Worm (Caenorhabditis elegans): ENCODE results near the gene Y45F10C.4.

Gene Y45F10C.4

DNA sequence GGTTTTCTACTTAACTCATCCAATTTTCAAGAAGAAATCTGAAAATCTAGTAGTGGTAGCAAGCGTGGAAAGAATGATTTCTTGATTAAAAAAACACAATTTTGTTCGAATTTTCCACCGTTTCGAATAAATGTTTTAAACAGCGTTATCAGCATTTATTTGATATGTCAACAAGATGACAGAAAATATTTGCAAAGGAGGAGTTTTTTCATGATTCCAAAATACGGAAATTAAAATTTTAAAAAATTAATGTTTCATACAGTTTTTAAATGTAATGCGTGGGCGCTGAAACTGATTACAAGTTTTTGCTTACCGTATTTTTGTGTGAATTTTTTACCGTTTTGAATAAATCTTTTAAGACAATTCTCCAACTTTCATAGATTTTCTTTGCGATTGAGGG lies 31.4 kb downstream of the Y45F10C.4 start:
- TF ChIP-seq Y55F3AM.14 (GFP tag; optimal IDR thresholded peaks at IDR 0.05) (no peak), mbf-1 (tag; optimal IDR thresholded peaks at IDR 0.05) (no peak)

DNA sequence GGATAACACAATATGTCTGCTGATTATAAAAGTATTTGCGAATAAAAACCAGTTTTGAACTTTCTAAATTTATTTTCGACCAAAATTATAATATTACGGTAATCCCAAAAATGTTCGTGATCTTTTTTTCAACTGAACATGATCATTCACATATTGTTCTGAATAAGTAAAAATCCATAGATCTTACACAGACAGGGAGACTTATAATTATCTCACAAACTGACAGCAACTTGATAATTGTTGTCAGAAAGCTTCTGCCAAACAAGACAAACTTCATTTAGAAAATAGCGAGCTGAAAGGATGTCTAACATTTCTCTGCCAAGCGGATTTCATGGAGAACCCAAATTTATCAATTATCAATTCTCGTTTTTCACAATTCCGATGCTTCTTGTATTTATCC lies 37.5 kb downstream of the Y45F10C.4 start, which contains the start of gene sru-21:
Gene sru-21, plus strand, starts transcription at position 301 of the 400 bp plus-strand sequence.
- TF ChIP-seq unc-62 (GFP tag; optimal IDR thresholded peaks at IDR 0.05) (no peak), dmd-4 (tag; optimal IDR thresholded peaks at IDR 0.05) (no peak), ztf-11 (tag; optimal IDR thresholded peaks at IDR 0.05) (no peak), sem-4 (tag; optimal IDR thresholded peaks at IDR 0.05) (no peak), nhr-77 (tag; optimal IDR thresholded peaks at IDR 0.05) (no peak), lin-11 (tag; optimal IDR thresholded peaks at IDR 0.05) (no peak)

DNA sequence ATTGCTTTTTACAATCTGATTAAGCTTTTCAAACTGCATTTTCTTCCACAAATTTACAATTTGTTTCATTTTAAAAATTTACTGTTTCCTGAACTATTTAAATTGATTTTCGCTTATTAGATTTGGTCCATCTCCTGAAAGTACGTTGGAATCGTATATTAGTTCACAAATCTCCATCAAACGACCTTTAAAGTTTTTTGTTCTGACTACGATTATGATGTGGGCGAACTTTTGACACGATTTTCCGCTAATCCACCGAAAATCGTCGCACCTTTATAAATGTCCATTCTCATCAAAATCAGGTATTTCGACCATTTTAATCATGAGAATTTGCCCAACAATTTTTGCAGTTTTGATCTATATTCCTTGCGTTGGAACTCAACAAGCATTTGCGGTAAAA lies 40.5 kb downstream of the Y45F10C.4 start, which contains the start of gene C08F11.1:
Gene C08F11.1, plus strand, starts transcription at position 301 of the 400 bp plus-strand sequence.
- TF ChIP-seq unc-39 (tag; optimal IDR thresholded peaks at IDR 0.05) (no peak), nhr-25 (tag; optimal IDR thresholded peaks at IDR 0.05) (no peak), ZK546.5 (tag; optimal IDR thresholded peaks at IDR 0.05) (no peak), ceh-16 (tag; optimal IDR thresholded peaks at IDR 0.05) (no peak), skn-1 (tag; optimal IDR thresholded peaks at IDR 0.05) (no peak), nhr-21 (tag; optimal IDR thresholded peaks at IDR 0.05) (no peak), unc-55 (GFP tag; optimal IDR thresholded peaks at IDR 0.05) (no peak), mdl-1 (tag; optimal IDR thresholded peaks at IDR 0.05) (no peak), crh-2 (tag; optimal IDR thresholded peaks at IDR 0.05) (no peak)

DNA sequence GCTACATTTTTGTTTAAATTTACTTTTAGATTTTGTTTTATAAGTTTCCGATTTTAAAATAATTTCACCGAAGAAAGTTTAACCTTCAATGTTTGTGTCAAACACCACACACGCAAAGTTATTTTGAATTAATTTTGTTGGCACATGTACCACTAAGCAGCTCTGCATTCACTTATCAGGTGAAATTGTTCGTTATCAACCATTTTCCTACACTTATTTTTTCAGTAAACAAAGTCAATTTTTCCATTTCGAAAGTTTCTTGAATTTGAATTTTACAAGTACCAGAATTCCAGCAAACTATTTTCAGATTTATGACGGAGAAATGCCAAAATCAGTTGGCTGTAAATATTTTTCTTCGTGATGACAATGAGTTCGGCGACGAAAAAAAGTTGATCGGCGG lies 44.8 kb downstream of the Y45F10C.4 start, which contains the start of gene C08F11.3:
Gene C08F11.3, plus strand, starts transcription at position 301 of the 400 bp plus-strand sequence.
- TF ChIP-seq nhr-237 (tag; optimal IDR thresholded peaks at IDR 0.05) (no peak), gmeb-1 (tag; optimal IDR thresholded peaks at IDR 0.05) (no peak), unc-39 (tag; optimal IDR thresholded peaks at IDR 0.05) (no peak), lsy-2 (tag; optimal IDR thresholded peaks at IDR 0.05) (no peak), ztf-1 (GFP tag; conservative IDR thresholded peaks at IDR 0.05) (no peak), elt-1 (tag; optimal IDR thresholded peaks at IDR 0.05) (no peak), ceh-82 (tag; optimal IDR thresholded peaks at IDR 0.05) (no peak), dmd-4 (tag; optimal IDR thresholded peaks at IDR 0.05) (no peak), zag-1 (tag; optimal IDR thresholded peaks at IDR 0.05) (no peak), nhr-25 (tag; optimal IDR thresholded peaks at IDR 0.05) (no peak), alr-1 (tag; optimal IDR thresholded peaks at IDR 0.05) (no peak), ama-1 (optimal IDR thresholded peaks at IDR 0.05) (no peak), unc-55 (GFP tag; optimal IDR thresholded peaks at IDR 0.05) (no peak), mab-5 (tag; optimal IDR thresholded peaks at IDR 0.05) (no peak), nhr-77 (tag; optimal IDR thresholded peaks at IDR 0.05) (no peak), nhr-129 (tag; optimal IDR thresholded peaks at IDR 0.05) (no peak), nhr-11 (tag; optimal IDR thresholded peaks at IDR 0.05) (no peak), R02D3.7 (tag; optimal IDR thresholded peaks at IDR 0.05) (no peak), snpc-4 (tag; optimal IDR thresholded peaks at IDR 0.05) (no peak)

Data from whole organism, L2 larva.